Worm (Caenorhabditis elegans): ENCODE data around the gene srh-113.

Gene srh-113

DNA sequence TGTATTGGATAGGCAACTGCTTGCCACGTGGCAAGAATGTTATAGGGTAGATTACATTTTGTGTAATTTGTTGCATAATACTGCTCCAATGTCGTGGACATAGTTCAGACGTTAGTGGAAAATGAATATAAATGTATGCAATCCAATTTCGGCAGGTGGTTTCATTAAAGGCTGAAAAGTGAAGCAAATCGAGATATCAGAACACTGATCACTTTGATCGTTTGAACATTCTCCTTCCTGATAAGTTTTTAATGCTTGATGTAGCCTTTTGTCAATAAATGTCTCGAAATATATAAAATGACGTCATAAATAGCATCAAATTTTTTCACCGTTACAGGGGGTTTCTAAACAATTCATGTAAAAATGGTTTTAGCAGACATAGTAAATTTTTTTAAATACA, 7.5 kb downstream of the srh-113 start, which contains the start of gene srh-109:
Gene srh-109 (minus strand): TSS at position 101 of the 400 bp plus-strand sequence.
- TF ChIP-seq elt-2 (tag; optimal IDR thresholded peaks at IDR 0.05): no peak
- no peak for TF ChIP-seq rnt-1 (tag; optimal IDR thresholded peaks at IDR 0.05)
- TF ChIP-seq jun-1 (tag; optimal IDR thresholded peaks at IDR 0.05): no peak
- TF ChIP-seq pqm-1 (tag; optimal IDR thresholded peaks at IDR 0.05): no peak
- no peak for TF ChIP-seq lin-13 (GFP tag; optimal IDR thresholded peaks at IDR 0.05)
- no peak for TF ChIP-seq nhr-20 (tag; optimal IDR thresholded peaks at IDR 0.05)
- TF ChIP-seq fkh-10 (GFP tag; optimal IDR thresholded peaks at IDR 0.05): no peak

DNA sequence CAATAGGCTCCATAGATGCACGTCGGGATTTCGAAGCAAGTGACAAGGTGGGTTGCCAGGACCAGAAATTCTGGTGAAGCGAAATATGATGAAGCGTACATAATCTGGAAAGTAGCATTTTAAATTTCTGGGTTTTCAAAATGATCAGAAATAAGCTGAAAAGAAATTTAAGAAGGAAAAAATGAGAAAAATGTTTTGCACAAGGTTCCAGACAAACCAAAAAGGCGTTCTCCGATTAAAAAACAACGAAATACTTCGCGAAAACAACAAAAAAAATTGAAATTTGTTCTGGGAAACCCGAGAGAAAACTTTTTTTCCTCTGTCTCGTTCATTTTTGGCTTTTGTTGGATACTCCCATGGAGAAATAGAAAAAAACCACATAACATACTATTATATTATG, 10.5 kb downstream of the srh-113 start, which contains the start of gene srh-252:
Gene srh-252 (minus strand): TSS at position 101 of the 400 bp plus-strand sequence.
- TF ChIP-seq lin-15B (tag; optimal IDR thresholded peaks at IDR 0.05): no peak
- TF ChIP-seq snu-23 (GFP tag; optimal IDR thresholded peaks at IDR 0.05): no peak
- TF ChIP-seq egl-27 (tag; optimal IDR thresholded peaks at IDR 0.05): no peak
- TF ChIP-seq tbx-2 (tag; optimal IDR thresholded peaks at IDR 0.05): no peak
- no peak for TF ChIP-seq ama-1 (optimal IDR thresholded peaks at IDR 0.05)
- no peak for TF ChIP-seq swsn-7 (tag; optimal IDR thresholded peaks at IDR 0.05)
- TF ChIP-seq unc-98 (GFP tag; IDR thresholded peaks at IDR 0.05): no peak
- TF ChIP-seq Y116A8C.19 (tag; optimal IDR thresholded peaks at IDR 0.05; ENCODE audit: borderline replicate concordance): no peak
- no peak for TF ChIP-seq fkh-4 (tag; optimal IDR thresholded peaks at IDR 0.05; ENCODE audit: borderline replicate concordance)
- TF ChIP-seq hpl-2 (GFP tag; optimal IDR thresholded peaks at IDR 0.05): no peak
- no peak for TF ChIP-seq lsy-2 (tag; optimal IDR thresholded peaks at IDR 0.05)
- no peak for TF ChIP-seq isw-1 (GFP tag; IDR thresholded peaks at IDR 0.05)
- TF ChIP-seq ceh-88 (GFP tag; IDR thresholded peaks at IDR 0.05): no peak
- no peak for TF ChIP-seq F16B12.6 (tag; optimal IDR thresholded peaks at IDR 0.05)
- TF ChIP-seq nhr-85 (tag): no peak
- no peak for TF ChIP-seq mep-1 (tag; optimal IDR thresholded peaks at IDR 0.05)
- no peak for TF ChIP-seq lin-35 (GFP tag; optimal IDR thresholded peaks at IDR 0.05)
- TF ChIP-seq nhr-11 (tag; optimal IDR thresholded peaks at IDR 0.05): no peak
- TF ChIP-seq vab-15 (tag; optimal IDR thresholded peaks at IDR 0.05): no peak

DNA sequence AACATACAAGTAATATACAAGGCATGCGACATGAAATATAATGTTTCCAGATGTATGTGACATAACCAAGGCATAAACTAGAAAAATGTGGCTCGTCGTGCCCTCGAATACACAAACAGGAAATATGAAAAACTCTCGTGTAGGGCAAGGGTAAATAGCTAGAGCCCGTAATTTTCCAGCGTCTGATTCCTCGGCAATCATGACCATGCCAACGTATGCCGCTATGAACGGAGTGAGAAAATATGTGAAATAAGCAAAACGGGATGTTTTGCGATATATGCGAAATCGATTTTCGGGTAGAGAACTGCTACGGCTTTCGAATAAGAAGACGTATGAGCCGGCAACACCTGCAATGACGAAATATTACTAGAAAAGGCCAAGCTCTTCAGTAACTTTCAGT, 12.5 kb downstream of the srh-113 start, which contains the start of gene scl-25:
Gene scl-25 (plus strand): TSS at position 301 of the 400 bp plus-strand sequence.
- TF ChIP-seq efl-1 (optimal IDR thresholded peaks at IDR 0.05): no peak
- TF ChIP-seq efl-1 (GFP tag; optimal IDR thresholded peaks at IDR 0.05 in 1 of 2): peak in 1 of 2 experiments; percentile 68
- TF ChIP-seq xbp-1 (tag; optimal IDR thresholded peaks at IDR 0.05): no peak

DNA sequence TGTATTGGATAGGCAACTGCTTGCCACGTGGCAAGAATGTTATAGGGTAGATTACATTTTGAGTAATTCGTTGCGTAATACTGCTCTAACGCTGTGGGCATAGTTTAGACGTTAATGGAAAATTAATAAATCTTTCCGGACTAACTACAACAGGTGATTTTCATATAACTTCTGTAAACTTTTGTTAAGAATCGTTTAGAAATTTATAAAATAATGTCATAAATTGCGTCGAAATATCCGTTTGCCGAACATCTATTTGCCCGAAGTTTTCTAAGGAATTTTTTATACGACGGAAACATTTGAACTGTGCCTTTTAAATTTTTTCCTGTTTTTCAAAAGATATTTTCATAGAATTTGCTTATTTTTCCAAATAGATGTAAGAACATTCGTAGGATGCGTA, 13.3 kb downstream of the srh-113 start, which contains the start of gene srh-112:
Gene srh-112 (minus strand): TSS at position 101 of the 400 bp plus-strand sequence.
- TF ChIP-seq fos-1 (tag; optimal IDR thresholded peaks at IDR 0.05): no peak

DNA sequence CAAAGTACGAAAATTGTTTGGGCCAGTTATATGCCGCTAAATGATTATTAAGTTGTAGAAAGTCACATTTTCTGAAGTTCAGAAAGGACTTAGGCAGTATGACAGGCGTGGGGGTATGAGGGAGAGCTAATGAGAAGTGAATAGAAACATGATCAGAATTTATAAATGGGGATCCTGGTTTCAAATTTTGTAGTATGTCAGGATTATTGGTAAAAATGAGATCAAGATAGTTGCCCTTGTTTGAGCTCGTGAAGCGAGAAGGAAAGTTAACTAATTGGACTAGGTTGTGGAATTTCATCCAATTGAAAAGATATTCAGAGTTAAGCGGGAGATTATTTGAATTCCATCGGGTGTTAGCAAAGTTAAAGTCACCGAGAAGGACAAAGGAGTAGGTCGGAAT, 19.6 kb downstream of the srh-113 start:
- no peak for TF ChIP-seq lin-14 (GFP tag; optimal IDR thresholded peaks at IDR 0.05)
- TF ChIP-seq nhr-47 (tag; optimal IDR thresholded peaks at IDR 0.05): no peak
- no peak for TF ChIP-seq lin-35 (GFP tag; optimal IDR thresholded peaks at IDR 0.05)
- TF ChIP-seq swsn-7 (tag; optimal IDR thresholded peaks at IDR 0.05): no peak
- no peak for TF ChIP-seq mdl-1 (tag; optimal IDR thresholded peaks at IDR 0.05)
- no peak for TF ChIP-seq fkh-10 (GFP tag; optimal IDR thresholded peaks at IDR 0.05)
- TF ChIP-seq aha-1 (tag; optimal IDR thresholded peaks at IDR 0.05): no peak
- no peak for TF ChIP-seq tlp-1 (tag; optimal IDR thresholded peaks at IDR 0.05)
- no peak for TF ChIP-seq grh-1 (GFP tag; IDR thresholded peaks at IDR 0.05)
- TF ChIP-seq nhr-71 (tag; optimal IDR thresholded peaks at IDR 0.05): no peak
- TF ChIP-seq vab-15 (tag; optimal IDR thresholded peaks at IDR 0.05): no peak
- TF ChIP-seq lir-3 (tag; optimal IDR thresholded peaks at IDR 0.05; ENCODE audit: poor library complexity): no peak
- TF ChIP-seq ceh-63 (GFP tag; optimal IDR thresholded peaks at IDR 0.05): no peak
- no peak for TF ChIP-seq unc-86 (tag; optimal IDR thresholded peaks at IDR 0.05)
- TF ChIP-seq jun-1 (tag; optimal IDR thresholded peaks at IDR 0.05): no peak
- TF ChIP-seq hpl-2 (GFP tag; optimal IDR thresholded peaks at IDR 0.05): no peak
- TF ChIP-seq sox-4 (tag; optimal IDR thresholded peaks at IDR 0.05): no peak
- TF ChIP-seq nhr-84 (tag; optimal IDR thresholded peaks at IDR 0.05): no peak
- no peak for TF ChIP-seq zag-1 (tag; optimal IDR thresholded peaks at IDR 0.05)
